Fruit fly (Drosophila melanogaster): ENCODE measurements around the gene CG14314.

DNA sequence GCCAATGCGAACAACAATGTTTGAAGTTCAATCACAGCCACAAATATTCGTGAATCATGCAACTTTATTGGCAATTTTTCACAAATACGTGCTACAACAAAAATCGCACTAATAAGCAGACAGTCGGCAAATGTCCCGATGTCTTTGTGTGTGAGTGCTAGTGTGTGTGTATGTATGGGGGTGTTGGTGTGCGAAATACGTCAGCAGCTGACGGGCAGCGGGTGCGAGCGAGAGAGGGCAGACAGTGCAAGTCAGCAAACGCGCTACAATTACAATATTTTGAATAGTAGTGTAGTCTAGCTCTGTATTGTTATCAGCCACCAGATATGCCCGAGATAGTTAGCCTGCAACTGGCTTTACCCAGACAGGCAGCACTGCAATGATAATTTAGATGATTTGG, 30.1 kb downstream of the CG14314 start:
- TF ChIP-seq tj (GFP tag; optimal IDR thresholded peaks at IDR 0.05) (peak; percentile 95), bab1 (GFP tag; optimal IDR thresholded peaks at IDR 0.05) (peak; percentile 19), ovo (GFP tag; optimal IDR thresholded peaks at IDR 0.05) (no peak), CG7101 (tag; optimal IDR thresholded peaks at IDR 0.05) (no peak), CG11617 (GFP tag; optimal IDR thresholded peaks at IDR 0.05) (no peak), Mnt (GFP tag; optimal IDR thresholded peaks at IDR 0.05) (no peak), CG14711 (tag; optimal IDR thresholded peaks at IDR 0.05) (no peak), kay (GFP tag; ENCODE audit: borderline replicate concordance) (no peak), toe (GFP tag; optimal IDR thresholded peaks at IDR 0.05) (no peak), CG33017 (tag; optimal IDR thresholded peaks at IDR 0.05) (no peak)

Measured in whole organism, adult.